Worm (Caenorhabditis elegans): Measurements from ENCODE around the gene madf-1.
A peak's percentile ranks its signal among the peaks of the same experiment; 100 is the strongest.

madf-1 gene

DNA sequence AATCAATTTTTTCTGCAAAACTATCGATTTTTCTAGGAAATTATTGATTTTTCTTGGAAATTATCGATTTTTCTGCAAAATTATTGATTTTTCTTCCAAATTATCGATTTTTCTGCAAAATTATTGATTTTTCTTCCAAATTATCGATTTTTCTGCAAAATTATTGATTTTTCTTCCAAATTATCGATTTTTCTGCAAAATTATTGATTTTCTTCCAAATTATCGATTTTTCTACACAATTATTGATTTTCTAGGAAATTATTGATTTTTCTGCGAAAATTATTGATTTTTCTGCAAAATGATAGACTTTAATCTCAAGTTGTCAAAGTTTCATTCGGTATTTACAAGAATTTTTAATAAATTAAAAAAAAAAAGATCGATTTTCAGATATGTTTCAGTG is 17.3 kb upstream of the madf-1 start:
- TF ChIP-seq ceh-48 (tag; optimal IDR thresholded peaks at IDR 0.05), result peak; percentile 85

- TF ChIP-seq ceh-48 (tag; optimal IDR thresholded peaks at IDR 0.05), result no peak
- TF ChIP-seq ztf-16 (tag; optimal IDR thresholded peaks at IDR 0.05), result no peak
- no peak for TF ChIP-seq ceh-18 (tag; optimal IDR thresholded peaks at IDR 0.05)
- no peak for TF ChIP-seq ceh-19 (GFP tag; optimal IDR thresholded peaks at IDR 0.05)
- no peak for TF ChIP-seq pros-1 (tag; optimal IDR thresholded peaks at IDR 0.05)
- TF ChIP-seq ref-2 (tag; optimal IDR thresholded peaks at IDR 0.05), result no peak
- TF ChIP-seq T23F11.4 (GFP tag; optimal IDR thresholded peaks at IDR 0.05), result no peak
Observed at ce11 chrIV:848207-848606, 16.5 kb upstream of the madf-1 start.

ce11 chrIV:845198-845597 is 13.5 kb upstream of the madf-1 start, which contains the start of gene lgc-33:
Gene lgc-33 (plus strand): TSS chrIV:845498.
- TF ChIP-seq pat-9 (tag; optimal IDR thresholded peaks at IDR 0.05) (no peak), ceh-30 (tag; optimal IDR thresholded peaks at IDR 0.05) (no peak), ets-4 (tag; optimal IDR thresholded peaks at IDR 0.05) (no peak), npax-4 (tag; optimal IDR thresholded peaks at IDR 0.05) (no peak), mec-3 (tag; optimal IDR thresholded peaks at IDR 0.05; ENCODE audit: borderline replicate concordance) (no peak), pros-1 (tag; optimal IDR thresholded peaks at IDR 0.05) (no peak), ceh-48 (tag; optimal IDR thresholded peaks at IDR 0.05) (no peak), pqm-1 (tag; optimal IDR thresholded peaks at IDR 0.05) (no peak), hlh-8 (tag; optimal IDR thresholded peaks at IDR 0.05) (no peak), hlh-13 (GFP tag; optimal IDR thresholded peaks at IDR 0.05) (no peak), lim-6 (tag; optimal IDR thresholded peaks at IDR 0.05) (no peak), pag-3 (tag; optimal IDR thresholded peaks at IDR 0.05; ENCODE audit: borderline replicate concordance) (no peak), elt-4 (tag; optimal IDR thresholded peaks at IDR 0.05) (no peak), ceh-19 (GFP tag; optimal IDR thresholded peaks at IDR 0.05) (no peak), sdc-2 (tag; optimal IDR thresholded peaks at IDR 0.05) (no peak), ceh-14 (tag; optimal IDR thresholded peaks at IDR 0.05) (no peak), fkh-6 (tag; optimal IDR thresholded peaks at IDR 0.05) (no peak), gmeb-2 (tag; optimal IDR thresholded peaks at IDR 0.05) (no peak)

DNA sequence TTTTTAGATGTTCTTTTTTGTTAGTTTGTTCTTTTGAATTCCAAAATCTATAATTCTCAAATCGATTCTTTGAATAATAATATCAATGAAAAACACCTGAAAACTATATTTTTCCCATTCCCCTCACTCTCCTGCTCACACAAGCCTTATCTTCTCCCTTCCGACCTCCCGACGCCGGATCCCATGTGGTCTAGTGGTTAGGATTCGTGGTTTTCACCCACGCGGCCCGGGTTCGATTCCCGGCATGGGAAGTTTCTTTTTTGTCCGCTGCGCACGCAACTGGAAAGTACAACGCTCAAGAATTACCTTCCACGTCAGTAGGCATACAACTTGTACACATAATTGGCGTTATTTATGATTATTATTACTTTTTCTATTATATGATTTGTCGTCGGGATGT is 10.9 kb upstream of the madf-1 start:
- no peak for TF ChIP-seq ets-4 (tag; optimal IDR thresholded peaks at IDR 0.05)
- no peak for TF ChIP-seq eyg-1 (tag; optimal IDR thresholded peaks at IDR 0.05)
- no peak for TF ChIP-seq ceh-14 (tag; optimal IDR thresholded peaks at IDR 0.05)
- peak; percentile 26 for TF ChIP-seq hlh-8 (tag; optimal IDR thresholded peaks at IDR 0.05)
- TF ChIP-seq unc-3 (GFP tag; conservative IDR thresholded peaks at IDR 0.05), result peak; percentile 69
- TF ChIP-seq unc-3 (tag; optimal IDR thresholded peaks at IDR 0.05), result no peak
- TF ChIP-seq elt-2 (tag; optimal IDR thresholded peaks at IDR 0.05), result peak; percentile 64
- TF ChIP-seq ceh-48 (tag; optimal IDR thresholded peaks at IDR 0.05), result peak; percentile 22
- no peak for TF ChIP-seq zip-5 (tag; optimal IDR thresholded peaks at IDR 0.05)
- peak; percentile 53 for TF ChIP-seq che-1 (tag; optimal IDR thresholded peaks at IDR 0.05)
- peak; percentile 14 for TF ChIP-seq C08G9.2 (tag; optimal IDR thresholded peaks at IDR 0.05)
- TF ChIP-seq Y22D7AL.16 (tag; optimal IDR thresholded peaks at IDR 0.05), result peak; percentile 57
- TF ChIP-seq hlh-13 (GFP tag; optimal IDR thresholded peaks at IDR 0.05), result no peak
- no peak for TF ChIP-seq ama-1 (optimal IDR thresholded peaks at IDR 0.05)
- TF ChIP-seq pag-3 (tag; optimal IDR thresholded peaks at IDR 0.05; ENCODE audit: borderline replicate concordance), result no peak
- peak; percentile 12 for TF ChIP-seq dve-1 (tag; optimal IDR thresholded peaks at IDR 0.05)
- TF ChIP-seq F13H6.1 (tag; optimal IDR thresholded peaks at IDR 0.05), result peak; percentile 39
- TF ChIP-seq ceh-6 (GFP tag; optimal IDR thresholded peaks at IDR 0.05), result peak; percentile 61
- peak; percentile 13 for TF ChIP-seq ref-2 (tag; optimal IDR thresholded peaks at IDR 0.05)
- no peak for TF ChIP-seq sox-2 (GFP tag; IDR thresholded peaks at IDR 0.05)
- TF ChIP-seq unc-55 (GFP tag; optimal IDR thresholded peaks at IDR 0.05), result no peak
- TF ChIP-seq K09A11.1 (tag; optimal IDR thresholded peaks at IDR 0.05; ENCODE audit: insufficient read depth), result peak; percentile 6
- no peak for TF ChIP-seq sdc-2 (tag; optimal IDR thresholded peaks at IDR 0.05)
- peak; percentile 58 for TF ChIP-seq sox-4 (tag; optimal IDR thresholded peaks at IDR 0.05)
- TF ChIP-seq ceh-9 (tag; optimal IDR thresholded peaks at IDR 0.05), result no peak
- TF ChIP-seq hlh-30 (tag; optimal IDR thresholded peaks at IDR 0.05; ENCODE audit: insufficient read depth), result no peak
- TF ChIP-seq gmeb-2 (tag; optimal IDR thresholded peaks at IDR 0.05), result peak; percentile 58
- TF ChIP-seq nhr-11 (tag; optimal IDR thresholded peaks at IDR 0.05), result no peak
- TF ChIP-seq elt-4 (tag; optimal IDR thresholded peaks at IDR 0.05), result no peak
- peak; percentile 31 for TF ChIP-seq rnt-1 (tag; optimal IDR thresholded peaks at IDR 0.05)
- TF ChIP-seq nhr-232 (tag; optimal IDR thresholded peaks at IDR 0.05), result peak; percentile 39
- TF ChIP-seq ceh-31 (tag; optimal IDR thresholded peaks at IDR 0.05), result peak; percentile 36
- peak; percentile 23 for TF ChIP-seq madf-2 (tag; optimal IDR thresholded peaks at IDR 0.05)
- peak; percentile 8 for TF ChIP-seq ztf-16 (tag; optimal IDR thresholded peaks at IDR 0.05)
- no peak for TF ChIP-seq ceh-24 (tag; optimal IDR thresholded peaks at IDR 0.05)

Data from whole organism, late embryonic.